Worm (Caenorhabditis elegans): Measurements from ENCODE around the gene str-143.

Gene str-143

DNA sequence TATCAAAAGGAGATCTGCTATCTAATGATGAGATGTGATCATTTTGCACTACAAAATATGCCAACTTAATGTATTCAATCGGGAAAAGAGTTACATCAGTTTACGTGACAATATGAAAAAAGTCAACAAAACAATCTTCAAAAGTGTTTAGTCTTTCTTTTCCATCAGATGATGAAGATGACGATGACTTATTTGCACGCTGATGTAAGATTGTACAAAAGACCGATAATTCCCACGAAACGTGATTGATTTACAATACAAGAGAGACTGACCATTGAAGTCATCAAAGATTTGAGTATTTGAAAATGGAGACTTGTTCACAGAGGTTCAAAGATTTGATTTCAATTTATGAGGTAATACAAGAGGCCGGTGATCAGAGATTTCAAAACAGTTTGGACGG, 44.3 kb downstream of the str-143 start:
- no peak for TF ChIP-seq pros-1 (tag; optimal IDR thresholded peaks at IDR 0.05)
- no peak for TF ChIP-seq hlh-15 (tag; optimal IDR thresholded peaks at IDR 0.05)
- TF ChIP-seq lin-11 (tag; optimal IDR thresholded peaks at IDR 0.05): no peak
- TF ChIP-seq ceh-30 (tag; optimal IDR thresholded peaks at IDR 0.05): no peak
- no peak for TF ChIP-seq F13H6.1 (tag; optimal IDR thresholded peaks at IDR 0.05)
- no peak for TF ChIP-seq unc-42 (tag; optimal IDR thresholded peaks at IDR 0.05)
- no peak for TF ChIP-seq pax-1 (tag; optimal IDR thresholded peaks at IDR 0.05)
- no peak for TF ChIP-seq sox-4 (tag; optimal IDR thresholded peaks at IDR 0.05)

DNA sequence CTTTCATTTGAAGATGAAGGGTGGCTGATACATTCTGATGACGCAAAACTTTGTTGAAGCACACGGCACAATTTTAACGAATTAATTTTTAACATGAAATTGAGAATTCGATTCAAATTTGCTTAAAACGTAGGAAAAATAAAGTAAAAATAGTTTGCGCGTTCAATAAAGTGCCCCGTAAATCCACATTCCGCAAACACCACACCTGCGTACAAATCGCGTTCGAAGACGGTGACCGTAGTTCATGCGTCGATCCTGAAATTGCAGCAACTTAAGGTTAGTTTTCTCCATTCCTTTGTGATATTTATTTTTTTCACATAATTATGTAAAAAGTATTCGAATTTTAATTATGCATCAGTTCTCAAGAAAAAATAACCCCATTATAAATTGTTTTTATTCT, 44.8 kb downstream of the str-143 start, which contains the start of gene F43H9.3:
Gene F43H9.3 (minus strand): TSS at position 189 of the 400 bp plus-strand sequence.
- TF ChIP-seq pqm-1 (tag; optimal IDR thresholded peaks at IDR 0.05) (no peak), che-1 (tag; optimal IDR thresholded peaks at IDR 0.05) (no peak), sdc-2 (tag; optimal IDR thresholded peaks at IDR 0.05) (no peak), sox-4 (tag; optimal IDR thresholded peaks at IDR 0.05) (no peak), K09A11.1 (tag; optimal IDR thresholded peaks at IDR 0.05; ENCODE audit: insufficient read depth) (no peak), dmd-4 (tag; optimal IDR thresholded peaks at IDR 0.05; ENCODE audit: borderline replicate concordance) (no peak), pag-3 (tag; optimal IDR thresholded peaks at IDR 0.05; ENCODE audit: borderline replicate concordance) (no peak), zip-5 (tag; optimal IDR thresholded peaks at IDR 0.05) (no peak), ceh-34 (tag; optimal IDR thresholded peaks at IDR 0.05) (no peak), tbx-7 (tag; optimal IDR thresholded peaks at IDR 0.05) (no peak), C08G9.2 (tag; optimal IDR thresholded peaks at IDR 0.05) (no peak), sox-2 (GFP tag; IDR thresholded peaks at IDR 0.05) (no peak), odd-2 (tag; optimal IDR thresholded peaks at IDR 0.05) (no peak), elt-2 (tag; optimal IDR thresholded peaks at IDR 0.05) (no peak), nhr-232 (tag; optimal IDR thresholded peaks at IDR 0.05) (no peak), ets-4 (tag; optimal IDR thresholded peaks at IDR 0.05) (no peak), unc-86 (tag; optimal IDR thresholded peaks at IDR 0.05) (no peak), eyg-1 (tag; optimal IDR thresholded peaks at IDR 0.05) (no peak)

DNA sequence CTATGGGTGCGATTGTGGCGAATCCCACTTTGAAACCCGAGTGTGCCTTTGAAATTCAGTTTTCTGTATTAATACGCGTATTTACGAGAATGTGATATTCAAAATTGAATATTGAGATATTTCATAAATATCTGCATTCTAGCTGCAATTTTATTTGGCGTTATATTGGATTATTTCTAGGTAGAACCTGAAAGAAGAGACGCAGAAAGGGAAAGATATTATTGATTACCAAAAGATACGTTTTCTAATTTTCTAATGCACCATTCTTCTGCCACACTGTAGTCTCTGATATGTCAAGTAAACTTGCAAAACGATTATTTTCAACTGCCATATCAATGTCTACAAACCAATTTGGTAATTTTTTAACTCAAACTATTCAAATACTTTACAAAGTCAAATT, 47.5 kb downstream of the str-143 start, which contains the start of gene ech-3:
Gene ech-3 (plus strand): TSS at position 178 of the 400 bp plus-strand sequence.
- no peak for TF ChIP-seq ceh-9 (tag; optimal IDR thresholded peaks at IDR 0.05)
- TF ChIP-seq lim-6 (tag; optimal IDR thresholded peaks at IDR 0.05): no peak
- no peak for TF ChIP-seq elt-4 (tag; optimal IDR thresholded peaks at IDR 0.05)
- TF ChIP-seq ceh-22 (tag; optimal IDR thresholded peaks at IDR 0.05): no peak
- TF ChIP-seq gmeb-2 (tag; optimal IDR thresholded peaks at IDR 0.05): no peak
- TF ChIP-seq ets-4 (tag; optimal IDR thresholded peaks at IDR 0.05): no peak
- TF ChIP-seq rnt-1 (tag; optimal IDR thresholded peaks at IDR 0.05): no peak
- TF ChIP-seq pha-2 (tag; optimal IDR thresholded peaks at IDR 0.05): no peak
- TF ChIP-seq unc-3 (GFP tag; conservative IDR thresholded peaks at IDR 0.05): no peak
- no peak for TF ChIP-seq unc-3 (tag; optimal IDR thresholded peaks at IDR 0.05)
- no peak for TF ChIP-seq fkh-6 (tag; optimal IDR thresholded peaks at IDR 0.05)
- no peak for TF ChIP-seq mec-3 (tag; optimal IDR thresholded peaks at IDR 0.05; ENCODE audit: borderline replicate concordance)
- TF ChIP-seq lin-11 (tag; optimal IDR thresholded peaks at IDR 0.05): no peak
- no peak for TF ChIP-seq pha-4 (tag; optimal IDR thresholded peaks at IDR 0.05)

DNA sequence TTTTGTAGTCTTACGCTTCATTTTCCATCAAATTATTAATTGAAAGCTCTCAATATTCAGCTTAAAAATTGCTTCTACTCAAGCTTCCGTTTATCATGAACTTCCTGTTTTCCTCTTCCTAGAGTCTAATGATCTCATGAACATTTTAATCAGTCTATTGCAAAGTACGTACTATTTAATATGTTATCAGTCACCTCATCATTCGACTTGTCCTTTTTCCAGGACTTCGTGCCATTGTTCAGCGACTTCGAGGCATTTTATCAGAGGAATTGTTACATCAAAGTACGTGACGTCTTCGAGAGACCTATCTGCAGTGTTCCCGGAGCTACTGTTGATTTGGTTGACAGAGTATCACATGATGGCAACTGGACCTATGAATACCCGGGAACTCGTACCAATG, 49.8 kb downstream of the str-143 start:
- no peak for TF ChIP-seq lim-6 (tag; optimal IDR thresholded peaks at IDR 0.05)
- peak; percentile 18 for TF ChIP-seq hlh-30 (tag; optimal IDR thresholded peaks at IDR 0.05; ENCODE audit: insufficient read depth)

Data from whole organism, late embryonic.